Fruit fly (Drosophila melanogaster) whole organism, adult: ENCODE data around the gene Sema5c.

Experiments used
- CG11617 ChIP-seq: fragments of 200-800 bp; sonication (Bioruptor generic); optimal IDR thresholded peaks from 2 replicates; lab custom pipeline; 2017; ENCODE audit warnings: mild to moderate bottlenecking, missing biosample characterization, missing genetic modification reagents, missing genetic modification characterization
- CG12768 ChIP-seq: fragments of 200-800 bp; sonication (Bioruptor generic); optimal IDR thresholded peaks from 2 replicates; lab custom pipeline; 2017; ENCODE audit warnings: missing biosample characterization, missing genetic modification characterization, mild to moderate bottlenecking, moderate library complexity, missing genetic modification reagents
- CG14711 ChIP-seq: fragments of 200-800 bp; sonication (Bioruptor generic); optimal IDR thresholded peaks from 2 replicates; lab custom pipeline; 2018; ENCODE audit warnings: missing biosample characterization, mild to moderate bottlenecking, missing genetic modification characterization, moderate library complexity
- CG1620 ChIP-seq: fragments of 200-800 bp; sonication (Bioruptor generic); optimal IDR thresholded peaks from 2 replicates; lab custom pipeline; 2016; ENCODE audit warnings: missing biosample characterization, missing genetic modification characterization
- CG33017 ChIP-seq: fragments of 200-800 bp; sonication (Bioruptor generic); optimal IDR thresholded peaks from 2 replicates; lab custom pipeline; 2018; ENCODE audit warnings: missing biosample characterization, mild to moderate bottlenecking, missing genetic modification characterization, moderate library complexity
- CG5204 ChIP-seq: fragments of 200-800 bp; sonication (Bioruptor generic); optimal IDR thresholded peaks from 2 replicates; lab custom pipeline; 2016; ENCODE audit warnings: missing biosample characterization, missing genetic modification characterization
- CG7045 ChIP-seq: fragments of 200-800 bp; sonication (Bioruptor generic); optimal IDR thresholded peaks from 2 replicates; lab custom pipeline; 2017; ENCODE audit warnings: missing biosample characterization, mild to moderate bottlenecking, missing genetic modification characterization
- CG7101 ChIP-seq: fragments of 200-800 bp; sonication (Bioruptor generic); optimal IDR thresholded peaks from 2 replicates; lab custom pipeline; 2018; ENCODE audit warnings: missing biosample characterization, mild to moderate bottlenecking, missing genetic modification characterization, moderate library complexity
- Clk ChIP-seq: fragments of 200-800 bp; sonication (Bioruptor generic); optimal IDR thresholded peaks from 2 replicates; lab custom pipeline; 2017; ENCODE audit warnings: missing biosample characterization, missing genetic modification characterization
- Crg-1 ChIP-seq: fragments of 200-800 bp; sonication (Bioruptor generic); optimal IDR thresholded peaks from 2 replicates; lab custom pipeline; 2016; ENCODE audit warnings: missing biosample characterization, missing genetic modification characterization
- Hr96 ChIP-seq: fragments of 200-800 bp; sonication (Bioruptor generic); optimal IDR thresholded peaks from 2 replicates; lab custom pipeline; 2016; ENCODE audit warnings: missing biosample characterization, missing genetic modification characterization
- Mnt ChIP-seq: fragments of 200-800 bp; sonication (Bioruptor generic); optimal IDR thresholded peaks from 2 replicates; lab custom pipeline; 2016; ENCODE audit warnings: missing biosample characterization, mild to moderate bottlenecking, missing genetic modification characterization
- bab1 ChIP-seq: fragments of 200-800 bp; sonication (Bioruptor generic); optimal IDR thresholded peaks from 3 replicates; lab custom pipeline; 2019; ENCODE audit warnings: missing biosample characterization, mild to moderate bottlenecking, missing genetic modification characterization, moderate library complexity
- cic ChIP-seq: fragments of 200-800 bp; sonication (Bioruptor generic); optimal IDR thresholded peaks from 2 replicates; lab custom pipeline; 2017; ENCODE audit warnings: missing biosample characterization, mild to moderate bottlenecking, missing genetic modification characterization, moderate library complexity
- cnc ChIP-seq, 2 experiments: fragments of >200 bp; optimal IDR thresholded peaks; 2 replicates each; lab custom pipeline; 2017
- kay ChIP-seq: fragments of 200-800 bp; sonication (Bioruptor generic); peaks from one replicate; lab custom pipeline; 2016; ENCODE audit warnings: missing biosample characterization, missing genetic modification characterization, borderline replicate concordance
- ovo ChIP-seq: fragments of 200-800 bp; sonication (Bioruptor generic); optimal IDR thresholded peaks from 2 replicates; lab custom pipeline; 2016; ENCODE audit warnings: missing biosample characterization, missing genetic modification characterization
- pad ChIP-seq: fragments of 200-800 bp; sonication (Bioruptor generic); optimal IDR thresholded peaks from 3 replicates; lab custom pipeline; 2017; ENCODE audit warnings: missing biosample characterization, missing genetic modification characterization, mild to moderate bottlenecking, moderate library complexity, missing genetic modification reagents
- tj ChIP-seq: fragments of 200-800 bp; sonication (Bioruptor generic); optimal IDR thresholded peaks from 3 replicates; lab custom pipeline; 2017; ENCODE audit warnings: missing biosample characterization, mild to moderate bottlenecking, missing genetic modification characterization, moderate library complexity
- toe ChIP-seq: fragments of 200-800 bp; sonication (Bioruptor generic); optimal IDR thresholded peaks from 2 replicates; lab custom pipeline; 2016; ENCODE audit warnings: missing biosample characterization, missing genetic modification characterization

Gene Sema5c

DNA sequence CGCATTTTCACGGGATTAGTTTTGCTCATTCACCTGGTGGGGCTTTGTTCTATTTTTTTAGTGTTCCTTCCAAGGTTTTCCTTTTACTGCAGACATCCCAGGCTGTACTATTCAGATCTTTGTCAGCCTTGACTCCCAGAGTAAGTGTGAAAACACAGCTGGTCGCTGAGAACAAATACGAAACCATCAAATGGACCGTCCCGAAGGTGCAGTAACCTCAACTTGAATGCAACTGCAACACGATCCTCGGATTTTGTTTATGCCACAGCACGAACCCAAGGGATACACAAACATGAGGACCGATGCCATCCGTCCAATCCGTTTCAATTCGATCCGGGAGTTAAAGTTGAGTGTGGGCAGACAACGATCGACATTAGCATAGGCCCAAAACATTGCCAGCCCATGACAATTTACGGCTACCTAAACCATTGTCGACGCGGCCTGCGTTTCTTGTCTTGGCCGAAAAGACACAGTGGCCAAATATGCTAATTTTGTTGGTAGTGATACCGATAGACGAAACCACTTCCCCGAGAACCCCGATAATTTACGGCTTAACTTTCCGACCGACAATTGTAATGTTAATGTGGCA, 1.6 kb upstream of the Sema5c start:
- TF ChIP-seq Crg-1 (GFP tag; lab: Kevin White, UChicago), result no peak

- TF ChIP-seq ovo (GFP tag; lab: Kevin White, UChicago) (no peak), bab1 (GFP tag; lab: Kevin White, UChicago) (no peak), Hr96 (no peak), CG5204 (GFP tag; lab: Kevin White, UChicago) (no peak), CG11617 (GFP tag; lab: Kevin White, UChicago) (no peak), Crg-1 (GFP tag; lab: Kevin White, UChicago) (no peak), CG33017 (no peak)
Measured at dm6 chr3L:12082521-12082841, 851 bp upstream of the Sema5c start.

DNA sequence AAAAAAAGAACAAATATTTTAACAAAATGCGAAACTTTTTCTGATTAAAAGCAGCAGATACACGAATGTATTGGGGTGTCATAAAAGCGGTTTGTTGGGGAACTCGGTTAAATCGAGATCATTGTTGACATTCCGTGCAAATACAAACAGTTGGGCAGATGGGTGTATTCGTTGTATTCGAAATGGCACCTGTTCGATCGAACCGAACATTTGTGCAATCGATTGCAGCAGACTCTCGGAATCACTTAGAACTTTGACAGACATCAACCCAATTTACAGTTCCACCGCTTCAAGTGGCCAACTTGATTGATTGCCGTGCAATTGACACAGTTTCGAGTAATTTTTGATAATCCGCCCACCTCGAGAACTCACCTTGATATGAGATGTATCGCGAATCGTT, 1.2 kb downstream of the Sema5c start:
- TF ChIP-seq CG33017, result no peak
- TF ChIP-seq Crg-1 (GFP tag; lab: Kevin White, UChicago), result no peak
- no peak for TF ChIP-seq cic (GFP tag; lab: Kevin White, UChicago)
- no peak for TF ChIP-seq ovo (GFP tag; lab: Kevin White, UChicago)
- TF ChIP-seq pad (GFP tag; lab: Kevin White, UChicago), result no peak
- no peak for TF ChIP-seq CG11617 (GFP tag; lab: Kevin White, UChicago)
- TF ChIP-seq Clk (GFP tag; lab: Kevin White, UChicago), result no peak
- TF ChIP-seq Mnt, result no peak
- TF ChIP-seq Hr96, result no peak
- no peak for TF ChIP-seq tj (GFP tag; lab: Kevin White, UChicago)
- no peak for TF ChIP-seq cnc (optimal IDR thresholded peaks at IDR 0.05; lab: Kevin White, UChicago)
- no peak for TF ChIP-seq CG14711 (tag; lab: Kevin White, UChicago)
- TF ChIP-seq CG1620 (GFP tag; lab: Kevin White, UChicago), result no peak
- TF ChIP-seq kay, result no peak
- no peak for TF ChIP-seq bab1 (GFP tag; lab: Kevin White, UChicago)
- TF ChIP-seq CG12768 (GFP tag; lab: Kevin White, UChicago), result no peak
- TF ChIP-seq CG5204 (GFP tag; lab: Kevin White, UChicago), result no peak

DNA sequence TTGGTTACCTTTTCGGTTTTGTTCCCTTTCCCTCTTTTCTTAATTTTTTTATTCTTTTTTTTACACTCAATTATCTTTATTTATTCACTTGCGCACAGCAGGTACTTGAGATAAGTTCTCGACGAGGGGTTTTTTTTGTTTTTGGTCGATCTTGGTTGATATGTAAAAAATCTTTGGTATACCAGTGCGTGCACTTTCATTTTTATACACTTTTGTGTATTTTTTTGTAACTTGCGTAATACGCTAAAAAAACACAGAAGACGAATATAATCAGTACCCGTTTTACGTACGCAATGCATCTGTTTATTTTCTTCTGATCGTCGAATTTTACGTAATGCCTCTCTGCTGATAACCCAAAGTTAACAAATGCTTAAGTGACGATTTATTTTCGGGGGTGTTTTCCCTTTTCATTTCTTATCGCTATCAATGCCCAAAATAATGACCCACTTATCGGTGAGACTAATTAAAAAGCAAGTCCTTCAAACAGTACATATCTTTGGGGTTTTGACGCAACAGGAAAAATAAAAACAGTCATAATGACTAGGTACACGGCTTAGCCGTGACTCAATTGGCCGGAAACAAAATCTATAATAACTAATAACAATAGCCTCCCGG, 2.2 kb downstream of the Sema5c start:
- no peak for TF ChIP-seq cic (GFP tag; lab: Kevin White, UChicago)
- no peak for TF ChIP-seq Crg-1 (GFP tag; lab: Kevin White, UChicago)
- no peak for TF ChIP-seq tj (GFP tag; lab: Kevin White, UChicago)
- no peak for TF ChIP-seq kay
- no peak for TF ChIP-seq pad (GFP tag; lab: Kevin White, UChicago)
- no peak for TF ChIP-seq CG11617 (GFP tag; lab: Kevin White, UChicago)
- TF ChIP-seq Mnt, result no peak
- TF ChIP-seq CG5204 (GFP tag; lab: Kevin White, UChicago), result no peak
- TF ChIP-seq CG14711 (tag; lab: Kevin White, UChicago), result no peak
- no peak for TF ChIP-seq bab1 (GFP tag; lab: Kevin White, UChicago)
- no peak for TF ChIP-seq CG12768 (GFP tag; lab: Kevin White, UChicago)
- TF ChIP-seq Hr96, result no peak
- TF ChIP-seq toe (GFP tag; lab: Kevin White, UChicago), result no peak
- TF ChIP-seq CG1620 (GFP tag; lab: Kevin White, UChicago), result no peak
- TF ChIP-seq Clk (GFP tag; lab: Kevin White, UChicago), result no peak
- TF ChIP-seq CG33017, result no peak
- TF ChIP-seq cnc (optimal IDR thresholded peaks at IDR 0.05; lab: Kevin White, UChicago), result no peak

dm6 chr3L:12078551-12079318, 2.9 kb downstream of the Sema5c start:
- no peak for TF ChIP-seq Hr96
- TF ChIP-seq CG12768 (GFP tag; lab: Kevin White, UChicago), result no peak
- TF ChIP-seq toe (GFP tag; lab: Kevin White, UChicago), result peak; percentile 6
- TF ChIP-seq CG7101 (tag; lab: Kevin White, UChicago), result peak; percentile 4
- no peak for TF ChIP-seq CG1620 (GFP tag; lab: Kevin White, UChicago)
- TF ChIP-seq CG7045 (GFP tag; lab: Kevin White, UChicago), result peak; percentile 29
- no peak for TF ChIP-seq ovo (GFP tag; lab: Kevin White, UChicago)
- peak; percentile 11 for TF ChIP-seq cic (GFP tag; lab: Kevin White, UChicago)
- peak; percentile 14 for TF ChIP-seq Mnt
- no peak for TF ChIP-seq tj (GFP tag; lab: Kevin White, UChicago)
- TF ChIP-seq Crg-1 (GFP tag; lab: Kevin White, UChicago), result no peak
- TF ChIP-seq CG14711 (tag; lab: Kevin White, UChicago), result no peak
- no peak for TF ChIP-seq Clk (GFP tag; lab: Kevin White, UChicago)
- TF ChIP-seq CG33017, result peak; percentile 63
- peak; percentile 37 for TF ChIP-seq CG5204 (GFP tag; lab: Kevin White, UChicago)
- no peak for TF ChIP-seq bab1 (GFP tag; lab: Kevin White, UChicago)

DNA sequence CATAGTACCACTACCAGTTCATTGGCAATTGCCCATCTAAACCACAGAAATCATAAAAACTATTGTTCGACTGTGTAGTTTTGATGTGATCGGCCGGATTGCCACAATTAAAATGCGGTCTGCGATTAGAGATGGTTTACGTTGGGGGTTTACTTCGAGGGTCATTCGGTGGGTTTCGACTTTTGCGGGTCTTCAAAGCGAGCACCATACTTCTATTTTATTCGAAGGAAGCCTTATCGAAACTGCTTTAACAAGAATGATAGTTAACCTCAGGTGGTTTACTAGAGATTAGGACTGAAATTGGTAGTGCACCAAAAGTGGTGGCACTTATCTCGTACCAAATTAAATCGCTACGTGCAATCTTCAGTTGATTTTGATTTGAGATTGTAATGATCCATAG, 3.7 kb downstream of the Sema5c start:
- no peak for TF ChIP-seq Crg-1 (GFP tag; lab: Kevin White, UChicago)
- TF ChIP-seq CG11617 (GFP tag; lab: Kevin White, UChicago), result no peak
- peak; percentile 27 for TF ChIP-seq kay
- TF ChIP-seq pad (GFP tag; lab: Kevin White, UChicago), result no peak
